In the genomic region with DNA sequence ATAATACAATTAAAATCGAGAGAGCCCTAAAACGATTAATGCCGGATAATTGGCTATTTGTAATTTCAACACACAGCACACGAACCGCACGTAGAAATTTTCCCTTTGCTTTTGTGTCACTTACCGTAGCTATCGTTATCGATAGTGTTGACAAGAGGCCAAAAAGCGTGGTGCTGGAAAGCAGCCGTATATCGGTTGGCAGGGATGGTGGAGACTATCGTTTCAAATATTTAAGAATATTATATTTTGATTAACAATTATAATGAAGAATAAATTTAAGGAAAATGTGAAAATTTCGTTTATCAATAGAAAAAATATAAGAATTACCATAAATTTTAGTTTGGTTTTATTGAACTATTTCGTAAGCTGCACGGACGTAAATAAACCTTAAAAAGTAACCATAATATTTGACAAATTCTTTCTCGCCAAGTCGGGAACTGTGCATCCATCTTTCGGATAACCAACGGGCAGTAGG, we compare ENCODE assay signal across 1 fruit fly cellular context.
TF ChIP-seq lines count a peak whose summit lies in the region.

A gene (minus strand): TSS at position 148 of the 475 bp plus-strand sequence.

TF ChIP-seq in whole organism, embryonic, 481 proteins besides CTCF, POLR2A, EP300 and RAD21 (continued from another document):
- TF ChIP-seq Hmx (GFP tag; optimal IDR thresholded peaks at IDR 0.05; lab: Kevin White, UChicago) (no peak), CG10959 (GFP tag; IDR thresholded peaks at IDR 0.05; lab: Robert Waterston, UW) (peak; percentile 56), btn (GFP tag; optimal IDR thresholded peaks at IDR 0.05; lab: Kevin White, UChicago) (no peak), Taf1 (GFP tag; IDR thresholded peaks at IDR 0.05; lab: Robert Waterston, UW) (peak; percentile 45; the same call in 1 of the 2 replicates), gt (GFP tag; IDR thresholded peaks at IDR 0.05; lab: Robert Waterston, UW) (no peak), ato (GFP tag; IDR thresholded peaks at IDR 0.05; lab: Robert Waterston, UW; ENCODE audit: partially characterized antibody) (peak; percentile 73)
